Fruit fly (Drosophila melanogaster) whole organism, embryonic: ENCODE results near the gene Non3.
A peak's percentile ranks its signal among the peaks of the same experiment; 100 is the strongest.

Experiments used
- Bdp1 ChIP-seq: fragments of 200-800 bp; sonication (Bioruptor generic); optimal IDR thresholded peaks from 3 replicates; lab custom pipeline; 2016; ENCODE audit warnings: missing biosample characterization, missing genetic modification characterization
- CG10147 ChIP-seq: fragments of 200-800 bp; sonication (Bioruptor generic); optimal IDR thresholded peaks from 2 replicates; lab custom pipeline; 2019; ENCODE audit warnings: missing biosample characterization, mild to moderate bottlenecking, missing genetic modification characterization, moderate library complexity
- CG10321 ChIP-seq: fragments of 200-800 bp; sonication (Bioruptor generic); IDR thresholded peaks from 2 replicates; pipeline ENCODE4 v1.3.6; 2022; ENCODE audit warnings: missing biosample characterization, missing genetic modification characterization
- CG10543 ChIP-seq: fragments of 200-800 bp; sonication (Bioruptor generic); optimal IDR thresholded peaks from 3 replicates; lab custom pipeline; 2017; ENCODE audit warnings: missing biosample characterization, mild to moderate bottlenecking, missing genetic modification characterization, moderate library complexity
- CG12391 ChIP-seq: fragments of 200-800 bp; sonication (Bioruptor generic); optimal IDR thresholded peaks from 3 replicates; lab custom pipeline; 2018; ENCODE audit warnings: missing biosample characterization, mild to moderate bottlenecking, missing genetic modification characterization, moderate library complexity
- CG13123 ChIP-seq: fragments of 200-800 bp; sonication (Bioruptor generic); optimal IDR thresholded peaks from 2 replicates; lab custom pipeline; 2016; ENCODE audit warnings: missing biosample characterization, missing genetic modification characterization
- CG1529 ChIP-seq: fragments of 200-800 bp; sonication (Bioruptor generic); optimal IDR thresholded peaks from 3 replicates; lab custom pipeline; 2018; ENCODE audit warnings: missing biosample characterization, missing genetic modification characterization
- CG15479 ChIP-seq: fragments of 200-800 bp; sonication (Bioruptor generic); optimal IDR thresholded peaks from 3 replicates; lab custom pipeline; 2019; ENCODE audit warnings: missing biosample characterization, mild to moderate bottlenecking, missing genetic modification characterization, moderate library complexity
- CG15696 ChIP-seq: fragments of 200-800 bp; sonication (Bioruptor generic); optimal IDR thresholded peaks from 2 replicates; lab custom pipeline; 2019; ENCODE audit warnings: missing biosample characterization, mild to moderate bottlenecking, missing genetic modification characterization, moderate library complexity
- CG17385 ChIP-seq: fragments of 200-800 bp; sonication (Bioruptor generic); optimal IDR thresholded peaks from 3 replicates; lab custom pipeline; 2018; ENCODE audit warnings: missing biosample characterization, mild to moderate bottlenecking, missing genetic modification characterization
- CG18011 ChIP-seq: fragments of 200-800 bp; sonication (Bioruptor generic); optimal IDR thresholded peaks from 2 replicates; lab custom pipeline; 2017; ENCODE audit warnings: missing biosample characterization, missing genetic modification characterization, mild to moderate bottlenecking, moderate library complexity, missing genotype
- CG18764 ChIP-seq: fragments of 200-800 bp; sonication (Bioruptor generic); optimal IDR thresholded peaks from 3 replicates; lab custom pipeline; 2016; ENCODE audit warnings: missing biosample characterization, missing genetic modification characterization
- CG2202 ChIP-seq: fragments of 200-800 bp; sonication (Bioruptor generic); optimal IDR thresholded peaks from 2 replicates; lab custom pipeline; 2018; ENCODE audit warnings: missing biosample characterization, mild to moderate bottlenecking, missing genetic modification characterization
- CG31441 ChIP-seq: fragments of 200-800 bp; sonication (Bioruptor generic); IDR thresholded peaks from 2 replicates; pipeline ENCODE4 v1.3.6; 2022; ENCODE audit warnings: missing biosample characterization, missing genetic modification characterization
- CG5953 ChIP-seq: fragments of 200-800 bp; sonication (Bioruptor generic); IDR thresholded peaks from 2 replicates; pipeline ENCODE4 v1.3.6; 2022; ENCODE audit warnings: missing biosample characterization, missing genetic modification characterization
- CG6765 ChIP-seq: fragments of 200-800 bp; sonication (Bioruptor generic); optimal IDR thresholded peaks from 3 replicates; lab custom pipeline; 2017; ENCODE audit warnings: missing biosample characterization, mild to moderate bottlenecking, missing genetic modification characterization
- CG8290 ChIP-seq, 3 experiments: fragments of 200-800 bp; sonication (Bioruptor generic); optimal IDR thresholded peaks; 2 replicates each; lab custom pipeline; 2016 to 2019; ENCODE audit warnings: missing biosample characterization in 3 of 3, missing genetic modification characterization in 3 of 3, mild to moderate bottlenecking in 2 of 3, moderate library complexity in 1 of 3
- CG8765 ChIP-seq: fragments of 200-800 bp; sonication (Bioruptor generic); IDR thresholded peaks from 2 replicates; pipeline ENCODE4 v1.3.6; 2022; ENCODE audit warnings: missing biosample characterization, missing genetic modification characterization
- Dip2 ChIP-seq: fragments of 200-800 bp; sonication (Bioruptor generic); IDR thresholded peaks from 2 replicates; pipeline ENCODE4 v1.3.6; 2022; ENCODE audit warnings: missing biosample characterization, missing genetic modification characterization
- HLH4C ChIP-seq: fragments of 200-800 bp; sonication (Bioruptor generic); IDR thresholded peaks from 3 replicates; pipeline ENCODE4 v1.3.6; 2022; ENCODE audit warnings: missing biosample characterization, missing genetic modification characterization; ENCODE audit not compliant: partially characterized antibody
- Jarid2 ChIP-seq: fragments of 200-800 bp; sonication (Bioruptor generic); optimal IDR thresholded peaks from 3 replicates; lab custom pipeline; 2017; ENCODE audit warnings: mild to moderate bottlenecking, missing biosample characterization, missing genetic modification reagents, missing genetic modification characterization
- Lpt ChIP-seq: fragments of >200 bp; optimal IDR thresholded peaks from 2 replicates; lab custom pipeline; 2018; ENCODE audit warnings: missing biosample characterization, missing genetic modification characterization
- Nf-YA ChIP-seq: fragments of 200-800 bp; sonication (Bioruptor generic); IDR thresholded peaks from 2 replicates; pipeline ENCODE4 v1.3.6; 2022; ENCODE audit warnings: missing biosample characterization, missing genetic modification characterization
- Six4 ChIP-seq: fragments of 200-800 bp; sonication (Bioruptor generic); optimal IDR thresholded peaks from 2 replicates; lab custom pipeline; 2016; ENCODE audit warnings: missing biosample characterization, missing genetic modification characterization
- Sry-β ChIP-seq: fragments of 200-800 bp; sonication (Bioruptor generic); optimal IDR thresholded peaks from 2 replicates; lab custom pipeline; 2018; ENCODE audit warnings: missing biosample characterization, mild to moderate bottlenecking, missing genetic modification characterization, moderate library complexity
- Sry-δ ChIP-seq: fragments of 200-800 bp; sonication (Bioruptor generic); optimal IDR thresholded peaks from 2 replicates; lab custom pipeline; 2016; ENCODE audit warnings: missing biosample characterization, missing genetic modification characterization
- Trl ChIP-seq, 3 experiments: fragments of >200 bp in 2 of 3; fragments of 200-800 bp in 1 of 3; sonication (Bioruptor generic) in 1 of 3; optimal IDR thresholded peaks; 2 replicates in 1 of 3; 3 replicates in 2 of 3; lab custom pipeline; 2016 to 2017; ENCODE audit warnings: missing biosample characterization in 1 of 3, missing genetic modification characterization in 1 of 3
- abd-A ChIP-seq: fragments of 200-800 bp; sonication (Bioruptor generic); optimal IDR thresholded peaks from 3 replicates; lab custom pipeline; 2019; ENCODE audit warnings: missing biosample characterization, mild to moderate bottlenecking, missing genetic modification characterization, moderate library complexity
- br ChIP-seq: fragments of >200 bp; optimal IDR thresholded peaks from 2 replicates; lab custom pipeline; 2017
- cato ChIP-seq: fragments of 200-800 bp; sonication (Bioruptor generic); optimal IDR thresholded peaks from 2 replicates; lab custom pipeline; 2016; ENCODE audit warnings: missing biosample characterization, missing genetic modification characterization, borderline replicate concordance
- crp ChIP-seq, 2 experiments: fragments of 200-800 bp; sonication (Bioruptor generic); optimal IDR thresholded peaks; 2 replicates in 1 of 2; 3 replicates in 1 of 2; lab custom pipeline; 2017; ENCODE audit warnings: missing biosample characterization in 2 of 2, missing genetic modification characterization in 2 of 2, mild to moderate bottlenecking in 1 of 2, moderate library complexity in 1 of 2
- dm ChIP-seq: fragments of 200-800 bp; sonication (Bioruptor generic); optimal IDR thresholded peaks from 3 replicates; lab custom pipeline; 2016; ENCODE audit warnings: missing biosample characterization, missing genetic modification characterization
- hbn ChIP-seq: fragments of 200-800 bp; sonication (Bioruptor generic); IDR thresholded peaks from 2 replicates; pipeline ENCODE4 v1.3.6; 2022; ENCODE audit warnings: missing biosample characterization, missing genetic modification characterization; ENCODE audit not compliant: partially characterized antibody
- jumu ChIP-seq: fragments of 200-800 bp; sonication (Bioruptor generic); optimal IDR thresholded peaks from 3 replicates; lab custom pipeline; 2016; ENCODE audit warnings: missing biosample characterization, missing genetic modification characterization
- lilli ChIP-seq: fragments of 200-800 bp; sonication (Bioruptor generic); optimal IDR thresholded peaks from 3 replicates; lab custom pipeline; 2016; ENCODE audit warnings: missing biosample characterization, missing genetic modification characterization
- maf-S ChIP-seq: fragments of 200-800 bp; sonication (Bioruptor generic); optimal IDR thresholded peaks from 2 replicates; lab custom pipeline; 2016; ENCODE audit warnings: missing biosample characterization, missing genetic modification characterization
- nau ChIP-seq: fragments of 200-800 bp; sonication (Bioruptor generic); optimal IDR thresholded peaks from 3 replicates; lab custom pipeline; 2017; ENCODE audit warnings: missing biosample characterization, mild to moderate bottlenecking, missing genetic modification characterization, missing genetic modification reagents
- nerfin-2 ChIP-seq: fragments of 200-800 bp; sonication (Bioruptor generic); IDR thresholded peaks from 2 replicates; pipeline ENCODE4 v1.3.6; 2022; ENCODE audit warnings: missing biosample characterization, missing genetic modification characterization; ENCODE audit not compliant: partially characterized antibody
- nom ChIP-seq: fragments of 200-800 bp; sonication (Bioruptor generic); optimal IDR thresholded peaks from 2 replicates; lab custom pipeline; 2017; ENCODE audit warnings: missing biosample characterization, missing genetic modification characterization, mild to moderate bottlenecking, moderate library complexity, missing genetic modification reagents
- phol ChIP-seq: fragments of 200-800 bp; sonication (Bioruptor generic); optimal IDR thresholded peaks from 3 replicates; lab custom pipeline; 2018; ENCODE audit warnings: missing biosample characterization, mild to moderate bottlenecking, missing genetic modification characterization, moderate library complexity
- psq ChIP-seq: fragments of 200-800 bp; sonication (Bioruptor generic); optimal IDR thresholded peaks from 2 replicates; lab custom pipeline; 2017; ENCODE audit warnings: missing biosample characterization, missing genetic modification characterization
- sens ChIP-seq: fragments of 200-800 bp; sonication (Bioruptor generic); peaks from one replicate; lab custom pipeline; 2016; ENCODE audit warnings: missing biosample characterization, missing genetic modification characterization
- shn ChIP-seq: fragments of 200-800 bp; sonication (Bioruptor generic); optimal IDR thresholded peaks from 3 replicates; lab custom pipeline; 2016; ENCODE audit warnings: missing biosample characterization, missing genetic modification characterization
- sob ChIP-seq: fragments of 200-800 bp; sonication (Bioruptor generic); IDR thresholded peaks from 2 replicates; pipeline ENCODE4 v1.3.6; 2022; ENCODE audit warnings: missing biosample characterization, missing genetic modification characterization
- sqz ChIP-seq: fragments of 200-800 bp; sonication (Bioruptor generic); optimal IDR thresholded peaks from 3 replicates; lab custom pipeline; 2018; ENCODE audit warnings: missing biosample characterization, mild to moderate bottlenecking, missing genetic modification characterization
- sr ChIP-seq: fragments of 200-800 bp; sonication (Bioruptor generic); IDR thresholded peaks from 3 replicates; pipeline ENCODE4 v1.3.6; 2022; ENCODE audit warnings: missing biosample characterization, missing genetic modification characterization

The Non3 gene

DNA sequence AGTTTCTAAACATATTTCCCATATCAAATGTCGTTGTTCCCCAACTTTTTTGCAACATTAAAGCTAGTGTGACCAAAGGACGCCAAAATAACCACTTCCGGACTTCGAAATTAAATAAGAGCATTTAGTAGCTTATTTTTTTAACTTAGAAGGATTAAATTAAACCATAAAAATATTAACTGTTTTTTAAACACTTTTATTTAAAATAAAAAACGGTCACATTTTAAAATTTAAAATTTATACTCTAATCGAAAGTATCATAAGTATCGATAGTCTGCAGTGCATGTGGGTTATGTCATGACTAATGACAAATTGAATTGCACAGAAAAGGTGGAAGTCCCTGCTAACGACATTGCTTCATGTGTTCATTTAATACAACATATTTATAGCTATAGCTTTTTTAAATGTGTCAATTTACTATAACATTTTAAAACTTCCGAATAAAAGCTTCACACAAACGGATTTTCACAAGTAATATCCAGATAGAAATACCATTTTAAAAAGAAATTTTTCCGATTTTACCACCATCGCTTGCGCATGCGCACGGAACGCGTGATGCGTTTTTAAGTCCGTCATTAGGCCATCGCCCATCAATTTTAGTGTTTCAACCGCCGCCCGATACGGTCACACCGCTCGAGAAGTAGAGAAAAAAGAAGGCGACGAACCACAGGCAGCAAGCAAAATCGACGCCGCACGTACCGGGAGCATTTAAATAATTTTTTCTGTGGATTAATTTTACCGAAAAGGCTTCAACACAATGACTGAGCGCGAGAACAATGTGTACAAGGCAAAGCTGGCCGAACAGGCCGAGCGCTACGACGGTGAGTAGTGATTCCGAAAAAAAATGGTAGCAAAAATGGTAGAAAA, 18.8 kb downstream of the Non3 start, which contains the start of the genes CG7156 and 14-3-3epsilon (continued):
- TF ChIP-seq sr (no peak), Sry-β (GFP tag; lab: Kevin White, UChicago) (no peak), jumu (GFP tag; lab: Kevin White, UChicago) (peak; percentile 2), CG12391 (tag; lab: Kevin White, UChicago) (peak; percentile 77), crp (GFP tag; optimal IDR thresholded peaks at IDR 0.05; lab: Kevin White, UChicago) (peak in 1 of 2 experiments; percentile 4), CG18764 (GFP tag; lab: Kevin White, UChicago) (peak; percentile 37), CG5953 (GFP tag; lab: Robert Waterston, UW) (no peak)
- TF ChIP-seq, all 482 proteins: peak for 225

DNA sequence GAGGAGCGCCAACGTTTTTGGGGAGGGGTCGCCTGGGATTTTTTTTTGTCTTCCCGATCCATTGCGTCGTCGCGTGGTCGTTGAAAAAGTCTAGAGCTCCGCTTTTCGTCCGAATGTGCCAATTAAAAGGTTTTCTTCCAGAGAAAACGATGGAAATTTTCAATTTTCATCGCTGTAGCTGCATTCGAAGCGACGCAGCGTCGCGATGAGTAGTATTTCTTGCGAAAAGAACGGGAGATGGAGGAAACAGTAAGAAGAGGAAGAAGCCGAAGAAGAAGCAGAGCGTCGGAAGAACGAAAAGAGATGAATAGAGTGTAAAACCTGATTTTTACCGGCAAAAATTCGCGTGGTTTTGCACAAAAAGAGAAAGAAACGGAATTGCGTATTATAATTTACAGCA, 19.5 kb downstream of the Non3 start:
- TF ChIP-seq nom (peak; percentile 27), CG1529 (GFP tag; lab: Kevin White, UChicago) (peak; percentile 55), Sry-δ (GFP tag; lab: Kevin White, UChicago) (no peak), shn (GFP tag; lab: Kevin White, UChicago) (no peak), abd-A (tag; lab: Kevin White, UChicago) (no peak), Bdp1 (GFP tag; lab: Kevin White, UChicago) (no peak), hbn (GFP tag; lab: Robert Waterston, UW) (no peak), CG13123 (GFP tag; lab: Kevin White, UChicago) (no peak), CG2202 (tag; lab: Kevin White, UChicago) (no peak), HLH4C (GFP tag; lab: Robert Waterston, UW) (0 out of 3 replicates have a peak, but pooled peaks have one; percentile 11), nerfin-2 (GFP tag; lab: Robert Waterston, UW) (no peak), nau (GFP tag; lab: Kevin White, UChicago) (no peak), CG10147 (no peak), CG6765 (GFP tag; lab: Kevin White, UChicago) (no peak), dm (GFP tag; lab: Kevin White, UChicago) (no peak), psq (GFP tag; lab: Kevin White, UChicago) (peak; percentile 35), sqz (GFP tag; lab: Kevin White, UChicago) (peak; percentile 48), CG31441 (no peak), phol (tag; lab: Kevin White, UChicago) (no peak), Six4 (no peak), Lpt (GFP tag; lab: Kevin White, UChicago) (no peak), CG18011 (GFP tag; lab: Kevin White, UChicago) (no peak), Nf-YA (GFP tag; lab: Robert Waterston, UW) (0 out of 2 replicates have a peak, but pooled peaks have one; percentile 4), Trl (optimal IDR thresholded peaks at IDR 0.05; lab: Kevin White, UChicago) (peak in 1 of 2 experiments; percentile 27), Trl (GFP tag; optimal IDR thresholded peaks at IDR 0.05; lab: Kevin White, UChicago) (no peak), Jarid2 (no peak), CG8290 (GFP tag; optimal IDR thresholded peaks at IDR 0.05; lab: Kevin White, UChicago) (no peak), CG8290 (tag; optimal IDR thresholded peaks at IDR 0.05; lab: Kevin White, UChicago) (no peak), cato (no peak), CG15479 (GFP tag; lab: Kevin White, UChicago) (no peak), Dip2 (no peak), sob (GFP tag; lab: Robert Waterston, UW) (peak; percentile 2; the same call in 1 of the 2 replicates), CG8765 (GFP tag; lab: Robert Waterston, UW) (no peak), CG10543 (GFP tag; lab: Kevin White, UChicago) (no peak), lilli (no peak), sens (GFP tag; lab: Kevin White, UChicago) (peak; percentile 37), CG10321 (GFP tag; lab: Robert Waterston, UW) (peak; percentile 22; the same call in 1 of the 2 replicates), CG17385 (peak; percentile 97), maf-S (GFP tag; lab: Kevin White, UChicago) (no peak), br (lab: Kevin White, UChicago) (no peak), CG15696 (tag; lab: Kevin White, UChicago) (no peak)
